Fruit fly (Drosophila melanogaster) whole organism, wandering third instar larva: Measurements from ENCODE around the gene CG34432.
A peak's percentile ranks its signal among the peaks of the same experiment; 100 is the strongest.

Experiments used
- Abd-B ChIP-seq: fragments of >200 bp; optimal IDR thresholded peaks from 2 replicates; lab custom pipeline; 2017; ENCODE audit warnings: missing biosample characterization, missing genetic modification characterization
- CG32264 ChIP-seq: fragments of 200-800 bp; sonication (Bioruptor generic); optimal IDR thresholded peaks from 2 replicates; lab custom pipeline; 2016; ENCODE audit warnings: missing biosample characterization, missing genetic modification characterization
- CG9705 ChIP-seq: fragments of 200-800 bp; sonication (Bioruptor generic); optimal IDR thresholded peaks from 2 replicates; lab custom pipeline; 2018; ENCODE audit warnings: missing biosample characterization, mild to moderate bottlenecking, missing genetic modification characterization
- CrebA ChIP-seq: fragments of 200-800 bp; sonication (Bioruptor generic); optimal IDR thresholded peaks from 2 replicates; lab custom pipeline; 2016; ENCODE audit warnings: missing biosample characterization, mild to moderate bottlenecking, missing genetic modification characterization, borderline replicate concordance
- Dfd ChIP-seq: fragments of >200 bp; optimal IDR thresholded peaks from 2 replicates; lab custom pipeline; 2017; ENCODE audit warnings: missing biosample characterization, missing genetic modification characterization
- HLH106 ChIP-seq: fragments of 200-800 bp; optimal IDR thresholded peaks from 3 replicates; lab custom pipeline; 2019; ENCODE audit warnings: missing biosample characterization, mild to moderate bottlenecking, missing genetic modification characterization, moderate library complexity
- Hnf4 ChIP-seq: fragments of 200-800 bp; sonication (Bioruptor generic); optimal IDR thresholded peaks from 2 replicates; lab custom pipeline; 2016; ENCODE audit warnings: missing biosample characterization, mild to moderate bottlenecking, missing genetic modification characterization
- Hr83 ChIP-seq: fragments of 200-300 bp; sonication (Bioruptor generic); optimal IDR thresholded peaks from 2 replicates; lab custom pipeline; 2016; ENCODE audit warnings: missing biosample characterization, mild to moderate bottlenecking, missing genetic modification characterization, moderate library complexity; ENCODE audit not compliant: poor library complexity, severe bottlenecking
- Mio ChIP-seq: sonication (Bioruptor generic); optimal IDR thresholded peaks from 2 replicates; lab custom pipeline; 2016; ENCODE audit warnings: missing biosample characterization, missing genetic modification characterization
- N ChIP-seq: fragments of >200 bp; optimal IDR thresholded peaks from 2 replicates; lab custom pipeline; 2018; ENCODE audit warnings: missing biosample characterization, missing external identifiers, missing genetic modification characterization
- OdsH ChIP-seq: fragments of 200-800 bp; sonication (Bioruptor generic); optimal IDR thresholded peaks from 2 replicates; lab custom pipeline; 2016; ENCODE audit warnings: missing biosample characterization, mild to moderate bottlenecking, missing genetic modification characterization
- Rel ChIP-seq, 2 experiments: fragments of 200-800 bp; sonication (Bioruptor generic) in 1 of 2; optimal IDR thresholded peaks; 2 replicates in 1 of 2; 3 replicates in 1 of 2; lab custom pipeline; 2016 to 2019; ENCODE audit warnings: mild to moderate bottlenecking in 2 of 2, missing biosample characterization in 2 of 2, missing genetic modification characterization in 2 of 2, moderate library complexity in 1 of 2
- Sp1 ChIP-seq: fragments of 200-800 bp; sonication (Bioruptor generic); optimal IDR thresholded peaks from 3 replicates; lab custom pipeline; 2019; ENCODE audit warnings: missing biosample characterization, mild to moderate bottlenecking, missing genetic modification characterization, moderate library complexity
- brk ChIP-seq: fragments of 200-800 bp; sonication (Bioruptor generic); optimal IDR thresholded peaks from 2 replicates; lab custom pipeline; 2016; ENCODE audit warnings: missing biosample characterization, mild to moderate bottlenecking, missing genetic modification characterization
- dl ChIP-seq, 2 experiments: fragments of 175-275, 200-275 bp in 1 of 2; fragments of 200-275 bp in 1 of 2; sonication (Bioruptor generic); optimal IDR thresholded peaks; lab custom pipeline; 2018; ENCODE audit warnings: mild to moderate bottlenecking in 2 of 2, missing biosample characterization in 2 of 2, missing genetic modification characterization in 2 of 2, moderate library complexity in 2 of 2; ENCODE audit not compliant: partially characterized antibody in 2 of 2, insufficient read depth in 1 of 2
- dsf ChIP-seq: sonication (Bioruptor generic); optimal IDR thresholded peaks from 2 replicates; lab custom pipeline; 2016; ENCODE audit warnings: missing biosample characterization, missing genetic modification characterization, borderline replicate concordance
- foxo ChIP-seq, 2 experiments: fragments of 200-800 bp; sonication (Bioruptor generic); optimal IDR thresholded peaks; 2 replicates in 1 of 2; 3 replicates in 1 of 2; lab custom pipeline; 2016 to 2017; ENCODE audit warnings: missing biosample characterization in 2 of 2, missing genetic modification characterization in 2 of 2
- fru ChIP-seq: fragments of 200-800 bp; sonication (Bioruptor generic); optimal IDR thresholded peaks from 3 replicates; lab custom pipeline; 2016; ENCODE audit warnings: missing biosample characterization, mild to moderate bottlenecking, missing genetic modification characterization
- jim ChIP-seq: fragments of 175-275, 200-325 bp; sonication (Bioruptor generic); optimal IDR thresholded peaks from 2 replicates; lab custom pipeline; 2016; ENCODE audit warnings: missing biosample characterization, mild to moderate bottlenecking, missing genetic modification characterization
- lola ChIP-seq: fragments of >200 bp; optimal IDR thresholded peaks from 2 replicates; lab custom pipeline; 2017; ENCODE audit warnings: missing biosample characterization, missing genetic modification characterization
- pan ChIP-seq: fragments of >200 bp; optimal IDR thresholded peaks from 2 replicates; lab custom pipeline; 2017
- psq ChIP-seq: fragments of 200-800 bp; sonication (Bioruptor generic); optimal IDR thresholded peaks from 3 replicates; lab custom pipeline; 2017; ENCODE audit warnings: missing biosample characterization, mild to moderate bottlenecking, missing genetic modification characterization, moderate library complexity
- rgr ChIP-seq: fragments of 200-800 bp; sonication (Bioruptor generic); optimal IDR thresholded peaks from 3 replicates; lab custom pipeline; 2016; ENCODE audit warnings: missing biosample characterization, mild to moderate bottlenecking, missing genetic modification characterization
- sage ChIP-seq: fragments of 200-800 bp; sonication (Bioruptor generic); optimal IDR thresholded peaks from 2 replicates; lab custom pipeline; 2016; ENCODE audit warnings: missing biosample characterization, mild to moderate bottlenecking, missing genetic modification characterization
- sv ChIP-seq: fragments of 200-800 bp; sonication (Bioruptor generic); optimal IDR thresholded peaks from 3 replicates; lab custom pipeline; 2016; ENCODE audit warnings: missing biosample characterization, missing genetic modification characterization
- tai ChIP-seq: sonication (Bioruptor generic); optimal IDR thresholded peaks from 2 replicates; lab custom pipeline; 2016; ENCODE audit warnings: missing biosample characterization, missing genetic modification characterization
- woc ChIP-seq: sonication (Bioruptor generic); optimal IDR thresholded peaks from 2 replicates; lab custom pipeline; 2016; ENCODE audit warnings: missing biosample characterization, mild to moderate bottlenecking, missing genetic modification characterization

CG34432 gene

dm6 chr3R:30689653-30690052, 40.7 kb downstream of the CG34432 start (continued):
- no peak for TF ChIP-seq Hr83 (GFP tag; lab: Kevin White, UChicago)
- TF ChIP-seq psq (GFP tag; lab: Kevin White, UChicago) = no peak
- peak; percentile 59 for TF ChIP-seq CG9705 (GFP tag; lab: Kevin White, UChicago)
- TF ChIP-seq Sp1 (GFP tag; lab: Kevin White, UChicago) = peak; percentile 44
- no peak for TF ChIP-seq jim (GFP tag; lab: Kevin White, UChicago)
- no peak for TF ChIP-seq Mio (GFP tag; lab: Kevin White, UChicago)
- TF ChIP-seq CrebA (GFP tag; lab: Kevin White, UChicago) = no peak
- peak; percentile 81 for TF ChIP-seq fru (GFP tag; lab: Kevin White, UChicago)
- TF ChIP-seq OdsH (GFP tag; lab: Kevin White, UChicago) = peak; percentile 2
- peak; percentile 86 for TF ChIP-seq HLH106 (tag; lab: Kevin White, UChicago)
- TF ChIP-seq tai (GFP tag; lab: Kevin White, UChicago) = no peak

DNA sequence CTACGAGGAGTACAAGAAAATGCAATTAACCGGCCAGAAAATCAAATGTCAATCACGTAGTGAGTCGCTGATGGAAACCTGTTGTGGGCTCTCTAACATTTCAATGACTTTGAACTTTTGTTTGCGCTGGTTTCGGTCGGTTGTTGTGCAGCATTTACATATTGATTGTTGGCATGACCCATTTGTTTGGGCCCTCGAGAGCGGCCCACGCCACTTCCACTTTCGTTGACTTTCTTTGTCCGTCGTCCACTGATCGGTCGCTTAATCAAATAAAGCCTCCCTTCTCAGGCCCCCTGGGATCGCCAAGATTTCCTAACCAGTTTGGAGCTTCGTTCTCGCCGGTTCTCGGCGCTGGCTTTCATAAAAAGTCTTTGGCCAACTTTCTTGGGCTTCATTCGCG, 41.3 kb downstream of the CG34432 start, which contains the start of gene Spn100A:
Gene Spn100A, plus strand, starts transcription at position 392 of the 400 bp plus-strand sequence.
- TF ChIP-seq sv (GFP tag; lab: Kevin White, UChicago) = no peak
- no peak for TF ChIP-seq N
- no peak for TF ChIP-seq OdsH (GFP tag; lab: Kevin White, UChicago)
- no peak for TF ChIP-seq Mio (GFP tag; lab: Kevin White, UChicago)
- TF ChIP-seq rgr = no peak
- no peak for TF ChIP-seq jim (GFP tag; lab: Kevin White, UChicago)
- TF ChIP-seq sage (GFP tag; lab: Kevin White, UChicago) = no peak
- TF ChIP-seq psq (GFP tag; lab: Kevin White, UChicago) = no peak
- TF ChIP-seq dsf (GFP tag; lab: Kevin White, UChicago) = no peak
- TF ChIP-seq woc (GFP tag; lab: Kevin White, UChicago) = no peak
- TF ChIP-seq Sp1 (GFP tag; lab: Kevin White, UChicago) = no peak
- no peak for TF ChIP-seq CG32264

DNA sequence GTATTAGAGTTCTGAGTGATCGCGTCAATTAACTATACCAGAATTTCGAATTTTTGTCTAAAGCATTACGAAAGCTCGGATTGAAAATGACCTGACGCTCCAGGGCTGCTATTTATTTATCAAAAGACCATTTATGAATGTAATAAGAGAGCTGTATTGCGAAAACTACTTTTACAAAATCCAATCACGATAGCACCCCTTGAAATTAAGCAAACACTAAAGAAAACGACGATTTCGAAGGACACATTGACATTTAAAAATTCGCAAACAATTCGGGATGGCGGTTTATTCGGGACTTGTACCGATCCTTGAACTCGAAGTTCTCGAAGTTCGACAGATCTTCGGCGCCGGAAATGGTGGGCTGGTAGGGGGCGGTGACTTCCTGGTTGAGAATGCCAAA, 46.4 kb downstream of the CG34432 start, which contains the start of gene CG12069:
Gene CG12069, minus strand, starts transcription at position 101 of the 400 bp plus-strand sequence.
- TF ChIP-seq Abd-B (GFP tag; lab: Kevin White, UChicago) = no peak
- no peak for TF ChIP-seq sv (GFP tag; lab: Kevin White, UChicago)
- TF ChIP-seq CrebA (GFP tag; lab: Kevin White, UChicago) = no peak
- TF ChIP-seq Mio (GFP tag; lab: Kevin White, UChicago) = no peak

DNA sequence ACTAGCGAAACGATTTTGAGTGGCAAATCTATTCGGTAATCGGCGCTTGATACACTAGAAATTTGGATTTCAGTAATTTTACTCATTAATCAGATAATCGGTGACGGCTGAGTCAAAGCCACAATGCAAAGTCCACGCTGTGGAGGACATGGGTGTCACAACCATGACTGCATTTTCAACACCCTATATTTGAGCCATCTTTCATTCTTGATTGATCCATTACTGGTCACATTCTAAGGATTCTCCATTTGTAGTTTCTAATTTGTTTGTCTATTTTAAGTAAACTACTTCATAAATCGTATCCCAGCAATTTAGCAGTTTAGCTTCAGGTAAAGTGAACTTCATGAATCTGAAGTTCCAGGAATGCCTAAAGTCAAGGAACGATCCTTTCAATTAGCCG, 48.1 kb downstream of the CG34432 start, which contains the start of gene Pka-C2:
Gene Pka-C2, minus strand, starts transcription at position 101 of the 400 bp plus-strand sequence.
- TF ChIP-seq woc (GFP tag; lab: Kevin White, UChicago) = no peak
- no peak for TF ChIP-seq N
- no peak for TF ChIP-seq Hnf4
- TF ChIP-seq rgr = no peak
- TF ChIP-seq dl (GFP tag; optimal IDR thresholded peaks at IDR 0.05; lab: Kevin White, UChicago; ENCODE audit: insufficient read depth in 1 of 2, partially characterized antibody in 2 of 2) = no peak
- TF ChIP-seq pan (lab: Kevin White, UChicago) = no peak
- TF ChIP-seq dsf (GFP tag; lab: Kevin White, UChicago) = no peak
- no peak for TF ChIP-seq CrebA (GFP tag; lab: Kevin White, UChicago)
- TF ChIP-seq Dfd (GFP tag; lab: Kevin White, UChicago) = no peak
- no peak for TF ChIP-seq foxo (GFP tag; optimal IDR thresholded peaks at IDR 0.05; lab: Kevin White, UChicago)
- TF ChIP-seq Rel (GFP tag; optimal IDR thresholded peaks at IDR 0.05; lab: Kevin White, UChicago) = no peak
- TF ChIP-seq Rel (tag; optimal IDR thresholded peaks at IDR 0.05; lab: Kevin White, UChicago) = no peak
- TF ChIP-seq fru (GFP tag; lab: Kevin White, UChicago) = no peak
- TF ChIP-seq tai (GFP tag; lab: Kevin White, UChicago) = no peak

DNA sequence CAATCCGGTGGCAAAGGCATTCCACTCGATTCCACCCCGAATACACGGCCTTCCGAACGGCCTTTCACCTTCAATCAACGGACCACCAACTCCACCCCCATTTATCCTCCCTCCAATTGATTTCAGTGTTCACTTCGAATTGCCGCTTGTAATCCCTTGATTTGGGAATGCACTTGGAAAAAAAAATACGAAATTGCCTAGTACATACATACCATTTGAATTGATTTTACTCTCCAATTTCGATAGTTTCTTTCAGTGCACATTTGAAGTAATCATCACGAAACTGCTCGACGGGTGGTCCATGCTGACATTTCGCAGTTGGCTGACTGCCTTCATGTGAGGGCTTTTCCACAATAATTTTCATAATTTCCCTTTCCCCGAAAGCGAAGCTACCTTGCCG, 50.2 kb downstream of the CG34432 start:
- TF ChIP-seq lola = no peak
- no peak for TF ChIP-seq rgr
- no peak for TF ChIP-seq CrebA (GFP tag; lab: Kevin White, UChicago)
- no peak for TF ChIP-seq brk (GFP tag; lab: Kevin White, UChicago)
- TF ChIP-seq, all 38 proteins: peak for 0
